Fruit fly (Drosophila melanogaster): Measurements from ENCODE around the gene dtr.
A peak's percentile ranks its signal among the peaks of the same experiment; 100 is the strongest.

dtr gene

DNA sequence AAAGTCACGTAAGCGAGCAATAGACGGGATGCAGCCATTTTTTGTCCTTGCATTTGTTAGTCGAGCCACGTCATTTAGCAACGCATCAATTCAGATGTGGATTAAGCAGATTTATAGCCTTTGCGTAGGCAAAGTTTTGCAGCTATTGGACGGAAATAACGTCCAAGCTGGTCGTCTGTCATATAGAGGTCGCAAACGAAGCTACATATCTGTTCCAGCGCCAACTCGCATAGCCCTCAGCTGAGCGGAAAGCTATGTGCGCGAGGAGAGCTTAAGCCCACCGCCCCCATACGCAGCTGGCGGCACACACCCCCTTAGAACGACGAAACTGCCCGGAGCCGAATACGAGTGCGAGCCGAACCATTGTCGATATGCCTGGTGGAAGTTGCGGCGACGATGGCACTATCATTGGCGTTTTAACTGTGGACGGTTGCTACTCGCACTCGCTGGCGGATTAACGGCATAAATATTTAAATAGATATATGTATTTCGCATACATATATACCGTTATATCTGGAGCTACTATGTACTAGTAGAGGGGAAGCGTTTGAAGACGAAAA is 18.9 kb downstream of the dtr start, which contains the start of gene nrv3 (continued):
- TF ChIP-seq Fer1 (GFP tag; optimal IDR thresholded peaks at IDR 0.05) (peak; percentile 17), Jarid2 (GFP tag; optimal IDR thresholded peaks at IDR 0.05) (peak; percentile 10), CG17186 (GFP tag; optimal IDR thresholded peaks at IDR 0.05) (no peak), HmgZ (tag; optimal IDR thresholded peaks at IDR 0.05) (no peak), CG18599 (GFP tag; optimal IDR thresholded peaks at IDR 0.05) (peak; percentile 34), CG11398 (GFP tag; optimal IDR thresholded peaks at IDR 0.05) (no peak), CG15514 (GFP tag; optimal IDR thresholded peaks at IDR 0.05) (peak; percentile 37), CG42726 (GFP tag; IDR thresholded peaks at IDR 0.05; ENCODE audit: partially characterized antibody) (no peak), ro (GFP tag; IDR thresholded peaks at IDR 0.05) (no peak), Fer2 (tag; optimal IDR thresholded peaks at IDR 0.05) (no peak), Chrac-16 (GFP tag; optimal IDR thresholded peaks at IDR 0.05) (no peak), CG1233 (GFP tag; optimal IDR thresholded peaks at IDR 0.05) (no peak), CG13296 (GFP tag; optimal IDR thresholded peaks at IDR 0.05) (no peak), Adf1 (GFP tag; IDR thresholded peaks at IDR 0.05) (peak; percentile 38; the same call in 1 of the 2 replicates), Hand (GFP tag; optimal IDR thresholded peaks at IDR 0.05) (peak; percentile 1), NK7.1 (GFP tag; optimal IDR thresholded peaks at IDR 0.05) (no peak), HLH4C (GFP tag; IDR thresholded peaks at IDR 0.05; ENCODE audit: partially characterized antibody) (0 out of 3 replicates have a peak, but pooled peaks have one; percentile 12), CG14860 (GFP tag; IDR thresholded peaks at IDR 0.05; ENCODE audit: partially characterized antibody) (0 out of 3 replicates have a peak, but pooled peaks have one; percentile 17), Vsx1 (GFP tag; optimal IDR thresholded peaks at IDR 0.05) (no peak)

DNA sequence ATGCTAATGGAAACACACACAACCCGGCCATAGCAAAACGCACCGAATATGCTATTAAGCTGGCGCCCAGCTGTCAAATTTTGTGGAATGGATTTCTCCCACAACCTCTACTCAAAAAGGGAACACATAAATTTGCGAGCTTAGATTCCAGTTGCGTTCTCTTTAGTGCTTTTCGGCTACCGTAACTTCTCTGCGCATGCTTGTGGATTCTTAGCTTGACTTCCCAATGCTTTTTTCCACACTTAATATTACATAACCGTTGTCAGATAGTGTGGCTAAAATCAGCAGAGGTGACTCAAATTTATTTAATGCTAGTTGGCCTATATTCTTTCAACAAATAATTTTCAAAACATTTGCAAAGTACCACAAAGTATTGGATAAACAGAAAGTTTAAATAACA is 20.4 kb downstream of the dtr start:
- TF ChIP-seq CG4820 (GFP tag; optimal IDR thresholded peaks at IDR 0.05) (no peak), Ets65A (GFP tag) (peak; percentile 67), bowl (GFP tag; IDR thresholded peaks at IDR 0.05) (no peak), ewg (GFP tag; optimal IDR thresholded peaks at IDR 0.05) (peak; percentile 74), Pdp1 (GFP tag; optimal IDR thresholded peaks at IDR 0.05) (peak in 1 of 2 experiments; percentile 91), CG18619 (GFP tag; optimal IDR thresholded peaks at IDR 0.05) (no peak), fd64A (GFP tag; optimal IDR thresholded peaks at IDR 0.05) (no peak)

DNA sequence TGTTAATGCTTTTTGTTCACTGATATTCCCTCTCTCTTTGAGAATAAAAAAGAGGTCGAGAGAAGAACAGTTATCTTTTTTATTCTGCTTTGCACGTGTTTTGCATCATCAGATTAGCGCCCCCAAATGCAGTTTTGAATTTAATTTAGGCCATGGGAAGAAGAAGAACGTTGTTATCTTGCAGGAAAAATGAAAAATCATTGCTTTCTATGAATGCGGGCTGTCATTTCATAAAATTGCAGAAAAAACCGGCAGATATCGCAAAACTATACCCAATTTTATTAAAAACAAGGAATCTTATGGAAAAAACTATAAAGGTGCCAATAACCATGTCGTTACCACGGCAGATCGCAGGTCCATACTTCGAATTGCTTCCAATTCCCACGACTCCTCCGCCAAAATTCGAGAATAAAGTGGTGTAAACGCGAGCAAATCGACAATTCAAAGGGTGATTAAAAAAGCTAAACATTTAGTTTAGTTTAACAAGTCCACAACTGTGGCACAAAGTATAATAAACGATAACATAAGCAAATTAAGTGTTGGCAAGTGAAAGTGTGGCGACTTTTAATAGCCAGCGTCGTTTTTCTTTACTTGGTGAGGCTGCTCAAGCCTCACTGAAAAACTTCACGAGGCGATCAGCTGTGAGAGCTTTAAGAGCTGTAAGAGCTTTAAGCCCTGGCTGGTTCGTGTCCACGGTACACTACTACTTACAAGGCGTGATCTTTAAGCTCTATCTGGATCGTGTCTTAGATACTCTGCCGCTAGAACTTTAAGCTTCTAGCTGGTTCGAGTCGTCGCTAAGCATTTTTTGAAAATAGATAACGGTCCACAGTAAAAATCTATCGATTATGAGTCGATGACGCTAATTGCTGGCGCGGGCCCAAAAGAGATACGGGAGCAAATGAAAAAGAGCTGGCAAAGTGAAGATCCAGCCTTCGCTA is 36.0 kb downstream of the dtr start:
- no peak for TF ChIP-seq slou (GFP tag; optimal IDR thresholded peaks at IDR 0.05)
- peak; percentile 56 for TF ChIP-seq CG17385 (GFP tag; optimal IDR thresholded peaks at IDR 0.05)
- 0 out of 3 replicates have a peak, but pooled peaks have one; percentile 62 for TF ChIP-seq CG2199 (GFP tag; IDR thresholded peaks at IDR 0.05)
- TF ChIP-seq Hmr (GFP tag; optimal IDR thresholded peaks at IDR 0.05), result peak; percentile 68
- TF ChIP-seq D19A (tag; optimal IDR thresholded peaks at IDR 0.05), result no peak
- TF ChIP-seq CG17829 (tag; optimal IDR thresholded peaks at IDR 0.05), result no peak
- no peak for TF ChIP-seq CG8290 (GFP tag; optimal IDR thresholded peaks at IDR 0.05)
- peak in 1 of 2 experiments; percentile 38 for TF ChIP-seq CG8290 (tag; optimal IDR thresholded peaks at IDR 0.05)
- TF ChIP-seq Dp (GFP tag; optimal IDR thresholded peaks at IDR 0.05), result peak; percentile 50
- TF ChIP-seq dm (GFP tag; optimal IDR thresholded peaks at IDR 0.05), result peak; percentile 7
- TF ChIP-seq CG10274 (GFP tag; optimal IDR thresholded peaks at IDR 0.05), result no peak
- TF ChIP-seq CG4707 (GFP tag; optimal IDR thresholded peaks at IDR 0.05), result no peak
- peak; percentile 85 for TF ChIP-seq Blimp-1 (GFP tag; optimal IDR thresholded peaks at IDR 0.05)
- peak; percentile 70 for TF ChIP-seq CTCF (GFP tag; optimal IDR thresholded peaks at IDR 0.05)
- TF ChIP-seq CG10267 (tag; optimal IDR thresholded peaks at IDR 0.05), result peak; percentile 16
- TF ChIP-seq Atf6 (GFP tag; IDR thresholded peaks at IDR 0.05), result no peak
- TF ChIP-seq Nf-YB (GFP tag; optimal IDR thresholded peaks at IDR 0.05), result no peak
- TF ChIP-seq CG10209 (GFP tag; optimal IDR thresholded peaks at IDR 0.05), result no peak
- 0 out of 2 replicates have a peak, but pooled peaks have one; percentile 25 for TF ChIP-seq bbx (GFP tag; IDR thresholded peaks at IDR 0.05; ENCODE audit: partially characterized antibody)
- peak; percentile 29 for TF ChIP-seq gfzf (GFP tag; optimal IDR thresholded peaks at IDR 0.05)
